Worm (Caenorhabditis elegans) whole organism, early embryonic: ENCODE measurements around the gene alx-1.

Experiments used
- B0310.2 ChIP-seq: sonication (generic microtip); optimal IDR thresholded peaks from 2 replicates; lab custom pipeline; 2016; ENCODE audit warnings: mild to moderate bottlenecking, missing genetic modification characterization, missing compliant biosample characterization
- F13C5.2 ChIP-seq: sonication (generic microtip); optimal IDR thresholded peaks from 2 replicates; lab custom pipeline; 2017; ENCODE audit warnings: mild to moderate bottlenecking, missing genetic modification characterization, inconsistent platforms, missing compliant biosample characterization
- aly-1 ChIP-seq: sonication (generic microtip); optimal IDR thresholded peaks from 2 replicates; lab custom pipeline; 2016; ENCODE audit warnings: missing genetic modification characterization, missing compliant biosample characterization
- ama-1 ChIP-seq: fragments of 150-350 bp; optimal IDR thresholded peaks from 2 replicates; lab custom pipeline; 2014
- ceh-13 ChIP-seq: fragments of 200-800 bp; sonication (Bioruptor generic); optimal IDR thresholded peaks from 2 replicates; lab custom pipeline; 2018; ENCODE audit warnings: mild to moderate bottlenecking, missing genetic modification characterization, missing compliant biosample characterization
- ceh-36 ChIP-seq: sonication (generic microtip); optimal IDR thresholded peaks from 2 replicates; lab custom pipeline; 2016; ENCODE audit warnings: missing genetic modification characterization, inconsistent platforms, missing compliant biosample characterization
- ets-7 ChIP-seq: sonication (generic microtip); optimal IDR thresholded peaks from 2 replicates; lab custom pipeline; 2016; ENCODE audit warnings: missing genotype, missing genetic modification characterization, missing compliant biosample characterization
- flt-1 ChIP-seq: fragments of 200-800 bp; sonication (Bioruptor generic); IDR thresholded peaks from 2 replicates; pipeline ENCODE4 v1.3.6; 2022; ENCODE audit warnings: missing genetic modification characterization, missing compliant biosample characterization
- hmbx-1 ChIP-seq: sonication (generic microtip); optimal IDR thresholded peaks from 2 replicates; lab custom pipeline; 2016; ENCODE audit warnings: mild to moderate bottlenecking, missing genetic modification characterization, missing compliant biosample characterization
- hmg-4 ChIP-seq: fragments of 200-800 bp; sonication (Bioruptor generic); optimal IDR thresholded peaks from 2 replicates; lab custom pipeline; 2018; ENCODE audit warnings: mild to moderate bottlenecking, missing genetic modification characterization, missing compliant biosample characterization
- hnd-1 ChIP-seq: sonication (generic microtip); optimal IDR thresholded peaks from 2 replicates; lab custom pipeline; 2016; ENCODE audit warnings: missing genetic modification characterization, missing compliant biosample characterization
- pes-1 ChIP-seq: fragments of 200-800 bp; sonication (Bioruptor generic); IDR thresholded peaks from 2 replicates; pipeline ENCODE4 v1.3.6; 2022; ENCODE audit warnings: missing genetic modification reagents, missing genetic modification characterization, missing compliant biosample characterization
- scrt-1 ChIP-seq: fragments of 200-800 bp; sonication (Bioruptor generic); IDR thresholded peaks from 2 replicates; pipeline ENCODE4 v1.3.6; 2022; ENCODE audit warnings: missing genetic modification characterization, missing compliant biosample characterization
- sea-1 ChIP-seq: fragments of 200-800 bp; sonication (Bioruptor generic); conservative IDR thresholded peaks from 2 replicates; pipeline ENCODE4 v1.3.6; 2022; ENCODE audit warnings: missing genetic modification characterization, missing compliant biosample characterization
- tbx-11 ChIP-seq: fragments of 200-800 bp; sonication (Bioruptor generic); IDR thresholded peaks from 2 replicates; pipeline ENCODE4 v1.3.6; 2022; ENCODE audit warnings: missing genetic modification characterization, missing compliant biosample characterization
- tbx-37 ChIP-seq: fragments of 200-800 bp; sonication (Bioruptor generic); conservative IDR thresholded peaks from 2 replicates; pipeline ENCODE4 v1.3.6; 2022; ENCODE audit warnings: missing genetic modification reagents, missing genetic modification characterization, missing compliant biosample characterization
- tra-4 ChIP-seq: sonication (generic microtip); optimal IDR thresholded peaks from 2 replicates; lab custom pipeline; 2017; ENCODE audit warnings: missing genetic modification characterization, missing compliant biosample characterization

alx-1 gene

ce11 chrIII:9997890-9998289 lies 40.7 kb downstream of the alx-1 start, which contains the start of gene pqn-8:
pqn-8 (minus strand) TSS chrIII:9997990.
- TF ChIP-seq ets-7 (tag; lab: Kevin White, UChicago) (no peak), scrt-1 (no peak), sea-1 (GFP tag; lab: Robert Waterston, UW) (no peak)

ce11 chrIII:9999235-9999634 lies 42.1 kb downstream of the alx-1 start, which contains the start of gene C05B5.17:
C05B5.17 (minus strand) TSS chrIII:9999335.
- TF ChIP-seq ama-1 (no peak), tbx-11 (GFP tag; lab: Robert Waterston, UW) (no peak), pes-1 (GFP tag; lab: Robert Waterston, UW) (no peak), tra-4 (tag; lab: Kevin White, UChicago) (no peak), scrt-1 (no peak), tbx-37 (GFP tag; lab: Robert Waterston, UW) (no peak), ceh-36 (tag; lab: Kevin White, UChicago) (no peak), hmbx-1 (no peak), aly-1 (no peak), sea-1 (GFP tag; lab: Robert Waterston, UW) (no peak), F13C5.2 (tag; lab: Kevin White, UChicago) (no peak), hmg-4 (no peak), B0310.2 (no peak), hnd-1 (tag; lab: Kevin White, UChicago) (no peak), ets-7 (tag; lab: Kevin White, UChicago) (no peak), flt-1 (no peak), ceh-13 (GFP tag; lab: Kevin White, UChicago) (no peak)

ce11 chrIII:10000428-10000827 lies 43.3 kb downstream of the alx-1 start, which contains the start of gene C05B5.2:
C05B5.2 (minus strand) TSS chrIII:10000528.
- TF ChIP-seq aly-1 = no peak
- no peak for TF ChIP-seq hmg-4
- TF ChIP-seq B0310.2 = no peak
- TF ChIP-seq sea-1 (GFP tag; lab: Robert Waterston, UW) = no peak
- TF ChIP-seq tbx-37 (GFP tag; lab: Robert Waterston, UW) = no peak

ce11 chrIII:10001060-10001459 lies 43.9 kb downstream of the alx-1 start, which contains the start of gene C05B5.5:
C05B5.5 (plus strand) TSS chrIII:10001360.
- no peak for TF ChIP-seq hnd-1 (tag; lab: Kevin White, UChicago)
- TF ChIP-seq ets-7 (tag; lab: Kevin White, UChicago) = no peak
- TF ChIP-seq ceh-36 (tag; lab: Kevin White, UChicago) = no peak
- TF ChIP-seq aly-1 = no peak
- no peak for TF ChIP-seq ama-1
- no peak for TF ChIP-seq pes-1 (GFP tag; lab: Robert Waterston, UW)
- no peak for TF ChIP-seq flt-1
- no peak for TF ChIP-seq sea-1 (GFP tag; lab: Robert Waterston, UW)
- TF ChIP-seq hmbx-1 = no peak
- no peak for TF ChIP-seq scrt-1
- TF ChIP-seq tbx-11 (GFP tag; lab: Robert Waterston, UW) = no peak
- TF ChIP-seq F13C5.2 (tag; lab: Kevin White, UChicago) = no peak
- no peak for TF ChIP-seq B0310.2

ce11 chrIII:10004213-10004612 lies 47.1 kb downstream of the alx-1 start, which contains the start of gene C05B5.11:
C05B5.11 (plus strand) TSS chrIII:10004513.
- TF ChIP-seq F13C5.2 (tag; lab: Kevin White, UChicago) (no peak), scrt-1 (no peak), ets-7 (tag; lab: Kevin White, UChicago) (no peak), pes-1 (GFP tag; lab: Robert Waterston, UW) (no peak), B0310.2 (no peak), tra-4 (tag; lab: Kevin White, UChicago) (no peak), hnd-1 (tag; lab: Kevin White, UChicago) (no peak)

- no peak for TF ChIP-seq hnd-1 (tag; lab: Kevin White, UChicago)
- no peak for TF ChIP-seq ama-1
- TF ChIP-seq pes-1 (GFP tag; lab: Robert Waterston, UW) = no peak
- no peak for TF ChIP-seq scrt-1
- TF ChIP-seq tbx-37 (GFP tag; lab: Robert Waterston, UW) = no peak
- TF ChIP-seq hmbx-1 = no peak
- TF ChIP-seq sea-1 (GFP tag; lab: Robert Waterston, UW) = no peak
- TF ChIP-seq B0310.2 = no peak
- no peak for TF ChIP-seq ceh-36 (tag; lab: Kevin White, UChicago)
- TF ChIP-seq hmg-4 = no peak
- no peak for TF ChIP-seq ceh-13 (GFP tag; lab: Kevin White, UChicago)
- no peak for TF ChIP-seq tbx-11 (GFP tag; lab: Robert Waterston, UW)
- TF ChIP-seq aly-1 = no peak
- no peak for TF ChIP-seq flt-1
- no peak for TF ChIP-seq tra-4 (tag; lab: Kevin White, UChicago)
- no peak for TF ChIP-seq ets-7 (tag; lab: Kevin White, UChicago)
- TF ChIP-seq F13C5.2 (tag; lab: Kevin White, UChicago) = no peak
Observed at ce11 chrIII:10006734-10007348, 49.7 kb downstream of the alx-1 start, which contains the start of gene C05B5.8. C05B5.8 (minus strand) TSS chrIII:10006784.

- no peak for TF ChIP-seq tbx-37 (GFP tag; lab: Robert Waterston, UW)
- no peak for TF ChIP-seq sea-1 (GFP tag; lab: Robert Waterston, UW)
- no peak for TF ChIP-seq aly-1
Observed at ce11 chrIII:10010117-10010516, 53.0 kb downstream of the alx-1 start, which contains the start of gene fbxa-155. fbxa-155 (minus strand) TSS chrIII:10010217.

ce11 chrIII:10012136-10012535 lies 55.0 kb downstream of the alx-1 start, which contains the start of gene C05B5.16:
C05B5.16 (plus strand) TSS chrIII:10012436.
- TF ChIP-seq ets-7 (tag; lab: Kevin White, UChicago) (no peak), hmbx-1 (no peak), B0310.2 (no peak), F13C5.2 (tag; lab: Kevin White, UChicago) (no peak), ama-1 (no peak)
